Worm (Caenorhabditis elegans): ENCODE data around the gene F19B10.13.

The F19B10.13 gene

DNA sequence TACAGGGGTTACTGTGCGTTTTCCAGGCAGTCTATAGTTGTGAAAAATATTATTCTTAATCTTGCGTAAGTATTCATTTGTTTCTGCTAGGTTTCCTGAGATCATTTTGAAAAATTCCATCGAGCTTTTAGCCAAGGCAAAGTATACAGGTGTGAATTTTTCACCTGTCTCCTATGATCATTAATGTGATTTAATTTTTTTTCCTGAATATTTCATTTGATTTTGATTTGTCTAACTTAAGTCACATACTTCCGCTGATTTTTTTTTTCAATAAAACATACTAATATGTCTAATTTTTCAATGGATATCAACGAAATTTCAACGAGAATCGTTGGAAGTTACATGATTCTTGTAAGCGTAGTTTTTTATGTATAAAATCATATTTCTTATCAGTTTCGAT lies 43.2 kb downstream of the F19B10.13 start, which contains the start of gene srx-108:
TSS of gene srx-108 (plus strand) at position 301 of the 400 bp plus-strand sequence.
- no peak for TF ChIP-seq nfya-1 (tag; optimal IDR thresholded peaks at IDR 0.05; ENCODE audit: insufficient read depth)
- no peak for TF ChIP-seq nhr-237 (tag; optimal IDR thresholded peaks at IDR 0.05)
- TF ChIP-seq nhr-11 (tag; optimal IDR thresholded peaks at IDR 0.05) = no peak
- no peak for TF ChIP-seq lin-39 (tag; optimal IDR thresholded peaks at IDR 0.05)
- no peak for TF ChIP-seq mdl-1 (tag; optimal IDR thresholded peaks at IDR 0.05)
- no peak for TF ChIP-seq tbx-2 (tag; optimal IDR thresholded peaks at IDR 0.05)
- no peak for TF ChIP-seq elt-1 (tag; optimal IDR thresholded peaks at IDR 0.05)
- TF ChIP-seq jun-1 (tag; optimal IDR thresholded peaks at IDR 0.05) = no peak
- TF ChIP-seq fkh-10 (GFP tag; optimal IDR thresholded peaks at IDR 0.05) = no peak
- TF ChIP-seq nhr-12 (tag; optimal IDR thresholded peaks at IDR 0.05) = no peak
- TF ChIP-seq hmg-11 (tag; optimal IDR thresholded peaks at IDR 0.05) = no peak
- TF ChIP-seq ceh-16 (tag; optimal IDR thresholded peaks at IDR 0.05) = no peak
- no peak for TF ChIP-seq eor-1 (tag; optimal IDR thresholded peaks at IDR 0.05)
- TF ChIP-seq fkh-2 (tag; optimal IDR thresholded peaks at IDR 0.05) = no peak

- TF ChIP-seq nhr-28 (tag; optimal IDR thresholded peaks at IDR 0.05) (no peak), mdl-1 (tag; optimal IDR thresholded peaks at IDR 0.05) (no peak), aly-2 (tag; optimal IDR thresholded peaks at IDR 0.05) (no peak), fkh-2 (tag; optimal IDR thresholded peaks at IDR 0.05) (no peak), nhr-237 (tag; optimal IDR thresholded peaks at IDR 0.05) (no peak), ztf-4 (tag; optimal IDR thresholded peaks at IDR 0.05) (no peak), nhr-76 (tag; optimal IDR thresholded peaks at IDR 0.05) (no peak), fos-1 (tag; optimal IDR thresholded peaks at IDR 0.05) (no peak), elt-1 (tag; optimal IDR thresholded peaks at IDR 0.05) (no peak), ceh-82 (tag; optimal IDR thresholded peaks at IDR 0.05) (no peak), ceh-9 (tag; optimal IDR thresholded peaks at IDR 0.05) (no peak), sea-2 (GFP tag; optimal IDR thresholded peaks at IDR 0.05) (no peak)
Observed at ce11 chrII:3709255-3709654, 47.2 kb downstream of the F19B10.13 start, which contains the start of gene srx-110. TSS of gene srx-110 (plus strand) at chrII:3709555.

DNA sequence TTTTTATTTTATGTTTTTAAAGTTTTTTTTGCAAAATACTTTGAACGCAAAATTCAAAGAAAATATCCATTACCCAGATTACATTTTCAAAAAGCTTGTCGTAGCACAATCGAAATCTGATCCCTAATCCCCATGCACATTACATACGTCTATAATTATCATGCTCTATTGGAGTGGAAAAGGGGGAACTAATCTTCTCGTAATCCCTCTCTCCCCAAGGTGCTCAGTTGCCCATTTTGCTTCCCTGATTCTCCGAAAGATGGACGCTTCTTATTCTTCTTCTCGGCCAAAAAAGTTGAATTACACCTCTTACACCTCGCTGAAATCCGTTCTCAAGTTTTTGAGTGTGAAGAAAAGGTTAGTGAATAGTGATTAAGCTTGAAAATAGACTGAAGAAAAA lies 49.0 kb downstream of the F19B10.13 start, which contains the start of gene fbxc-53:
TSS of gene fbxc-53 (plus strand) at position 245 of the 400 bp plus-strand sequence.
- no peak for TF ChIP-seq eor-1 (tag; optimal IDR thresholded peaks at IDR 0.05)
- TF ChIP-seq R02D3.7 (tag; optimal IDR thresholded peaks at IDR 0.05) = no peak
- no peak for TF ChIP-seq zag-1 (tag; optimal IDR thresholded peaks at IDR 0.05)

All from whole organism, L3 larva.